Fruit fly (Drosophila melanogaster) whole organism, embryonic: ENCODE results near the gene GluClalpha.
A peak's percentile ranks its signal among the peaks of the same experiment; 100 is the strongest.

Experiments used
- ATbp ChIP-seq: fragments of 200-800 bp; sonication (Bioruptor generic); optimal IDR thresholded peaks from 2 replicates; lab custom pipeline; 2017; ENCODE audit warnings: missing biosample characterization, mild to moderate bottlenecking, missing genetic modification characterization, missing genetic modification reagents
- Blimp-1 ChIP-seq: fragments of 200-800 bp; sonication (Bioruptor generic); optimal IDR thresholded peaks from 3 replicates; lab custom pipeline; 2018; ENCODE audit warnings: missing biosample characterization, missing genetic modification characterization, mild to moderate bottlenecking, moderate library complexity, missing genetic modification reagents
- CG10267 ChIP-seq: fragments of 200-800 bp; sonication (Bioruptor generic); optimal IDR thresholded peaks from 2 replicates; lab custom pipeline; 2018; ENCODE audit warnings: missing biosample characterization, mild to moderate bottlenecking, missing genetic modification characterization, moderate library complexity
- CG10462 ChIP-seq: fragments of 200-800 bp; sonication (Bioruptor generic); optimal IDR thresholded peaks from 2 replicates; lab custom pipeline; 2016; ENCODE audit warnings: missing biosample characterization, missing genetic modification characterization
- CG11504 ChIP-seq: fragments of 200-800 bp; sonication (Bioruptor generic); optimal IDR thresholded peaks from 3 replicates; lab custom pipeline; 2019; ENCODE audit warnings: missing biosample characterization, mild to moderate bottlenecking, missing genetic modification characterization, moderate library complexity
- CG12155 ChIP-seq: fragments of 200-800 bp; sonication (Bioruptor generic); optimal IDR thresholded peaks from 3 replicates; lab custom pipeline; 2016; ENCODE audit warnings: missing biosample characterization, missing genetic modification characterization
- CG12391 ChIP-seq: fragments of 200-800 bp; sonication (Bioruptor generic); optimal IDR thresholded peaks from 3 replicates; lab custom pipeline; 2018; ENCODE audit warnings: missing biosample characterization, mild to moderate bottlenecking, missing genetic modification characterization, moderate library complexity
- CG14710 ChIP-seq: fragments of 200-800 bp; sonication (Bioruptor generic); optimal IDR thresholded peaks from 3 replicates; lab custom pipeline; 2019; ENCODE audit warnings: missing biosample characterization, mild to moderate bottlenecking, missing genetic modification characterization, moderate library complexity
- CG1602 ChIP-seq: fragments of 200-800 bp; sonication (Bioruptor generic); optimal IDR thresholded peaks from 3 replicates; lab custom pipeline; 2016; ENCODE audit warnings: missing biosample characterization, missing genetic modification characterization
- CG1603 ChIP-seq: fragments of 200-800 bp; sonication (Bioruptor generic); optimal IDR thresholded peaks from 2 replicates; lab custom pipeline; 2019; ENCODE audit warnings: missing biosample characterization, mild to moderate bottlenecking, missing genetic modification characterization, moderate library complexity
- CG16779 ChIP-seq: fragments of 200-800 bp; sonication (Bioruptor generic); IDR thresholded peaks from 2 replicates; pipeline ENCODE4 v1.3.6; 2022; ENCODE audit warnings: missing biosample characterization, missing genetic modification characterization
- CG17186 ChIP-seq: fragments of 200-800 bp; sonication (Bioruptor generic); optimal IDR thresholded peaks from 3 replicates; lab custom pipeline; 2017; ENCODE audit warnings: missing biosample characterization, missing genetic modification reagents, missing genetic modification characterization
- CG17829 ChIP-seq: fragments of 200-800 bp; optimal IDR thresholded peaks from 2 replicates; lab custom pipeline; 2019; ENCODE audit warnings: missing biosample characterization, mild to moderate bottlenecking, missing genetic modification characterization, moderate library complexity
- CG2129 ChIP-seq: fragments of 200-800 bp; sonication (Bioruptor generic); IDR thresholded peaks from 2 replicates; pipeline ENCODE4 v1.3.6; 2022; ENCODE audit warnings: missing biosample characterization, missing genetic modification characterization; ENCODE audit not compliant: partially characterized antibody
- CG2202 ChIP-seq: fragments of 200-800 bp; sonication (Bioruptor generic); optimal IDR thresholded peaks from 2 replicates; lab custom pipeline; 2018; ENCODE audit warnings: missing biosample characterization, mild to moderate bottlenecking, missing genetic modification characterization
- CG3163 ChIP-seq: fragments of 200-800 bp; sonication (Bioruptor generic); optimal IDR thresholded peaks from 3 replicates; lab custom pipeline; 2016; ENCODE audit warnings: missing biosample characterization, missing genetic modification characterization
- CG4707 ChIP-seq: fragments of 200-800 bp; sonication (Bioruptor generic); optimal IDR thresholded peaks from 2 replicates; lab custom pipeline; 2018; ENCODE audit warnings: missing biosample characterization, mild to moderate bottlenecking, missing genetic modification characterization, moderate library complexity
- CG4820 ChIP-seq: fragments of 200-800 bp; sonication (Bioruptor generic); optimal IDR thresholded peaks from 3 replicates; lab custom pipeline; 2016; ENCODE audit warnings: missing biosample characterization, missing genetic modification characterization
- CG5245 ChIP-seq: fragments of 200-800 bp; sonication (Bioruptor generic); optimal IDR thresholded peaks from 3 replicates; lab custom pipeline; 2016; ENCODE audit warnings: missing biosample characterization, missing genetic modification characterization
- CG8359 ChIP-seq: fragments of 200-800 bp; sonication (Bioruptor generic); optimal IDR thresholded peaks from 2 replicates; lab custom pipeline; 2017; ENCODE audit warnings: missing biosample characterization, mild to moderate bottlenecking, missing genetic modification characterization, borderline replicate concordance
- CG8388 ChIP-seq: fragments of 200-800 bp; sonication (Bioruptor generic); optimal IDR thresholded peaks from 2 replicates; lab custom pipeline; 2019; ENCODE audit warnings: missing biosample characterization, mild to moderate bottlenecking, missing genetic modification characterization, moderate library complexity
- D19A ChIP-seq: fragments of 200-800 bp; optimal IDR thresholded peaks from 3 replicates; lab custom pipeline; 2019; ENCODE audit warnings: missing biosample characterization, mild to moderate bottlenecking, missing genetic modification characterization, moderate library complexity
- Dip2 ChIP-seq: fragments of 200-800 bp; sonication (Bioruptor generic); IDR thresholded peaks from 2 replicates; pipeline ENCODE4 v1.3.6; 2022; ENCODE audit warnings: missing biosample characterization, missing genetic modification characterization
- ERR ChIP-seq: fragments of 200-800 bp; sonication (Bioruptor generic); optimal IDR thresholded peaks from 2 replicates; lab custom pipeline; 2016; ENCODE audit warnings: missing biosample characterization, missing genetic modification characterization
- Ets65A ChIP-seq: fragments of 200-800 bp; sonication (Bioruptor generic); peaks from one replicate; lab custom pipeline; 2016; ENCODE audit warnings: missing biosample characterization, missing genetic modification characterization
- Jarid2 ChIP-seq: fragments of 200-800 bp; sonication (Bioruptor generic); optimal IDR thresholded peaks from 3 replicates; lab custom pipeline; 2017; ENCODE audit warnings: mild to moderate bottlenecking, missing biosample characterization, missing genetic modification reagents, missing genetic modification characterization
- Med ChIP-seq: fragments of 200-800 bp; sonication (Bioruptor generic); peaks from one replicate; lab custom pipeline; 2016; ENCODE audit warnings: missing biosample characterization, missing genetic modification characterization, mild to moderate bottlenecking, inconsistent platforms, moderate library complexity
- Sry-δ ChIP-seq: fragments of 200-800 bp; sonication (Bioruptor generic); optimal IDR thresholded peaks from 2 replicates; lab custom pipeline; 2016; ENCODE audit warnings: missing biosample characterization, missing genetic modification characterization
- Xrp1 ChIP-seq: fragments of 200-800 bp; sonication (Bioruptor generic); IDR thresholded peaks from 2 replicates; pipeline ENCODE4 v1.3.6; 2022; ENCODE audit warnings: missing biosample characterization, missing genetic modification characterization
- bcd ChIP-seq: fragments of 200-800 bp; sonication (Bioruptor generic); optimal IDR thresholded peaks from 2 replicates; lab custom pipeline; 2017; ENCODE audit warnings: missing biosample characterization, mild to moderate bottlenecking, missing genetic modification characterization
- bsh ChIP-seq, 2 experiments: fragments of 200-800 bp; sonication (Bioruptor generic); optimal IDR thresholded peaks; 2 replicates each; lab custom pipeline; 2017 to 2018; ENCODE audit warnings: mild to moderate bottlenecking in 2 of 2, missing biosample characterization in 2 of 2, missing genetic modification characterization in 2 of 2, moderate library complexity in 1 of 2
- da ChIP-seq: fragments of 200-800 bp; sonication (Bioruptor generic); optimal IDR thresholded peaks from 2 replicates; lab custom pipeline; 2016; ENCODE audit warnings: missing biosample characterization, missing genetic modification characterization
- gem ChIP-seq: fragments of 200-800 bp; sonication (Bioruptor generic); optimal IDR thresholded peaks from 2 replicates; lab custom pipeline; 2019; ENCODE audit warnings: missing biosample characterization, mild to moderate bottlenecking, missing genetic modification characterization, moderate library complexity
- ken ChIP-seq: fragments of 200-800 bp; sonication (Bioruptor generic); IDR thresholded peaks from 3 replicates; pipeline ENCODE4 v1.3.6; 2022; ENCODE audit warnings: missing biosample characterization, missing genetic modification characterization
- lola ChIP-seq, 3 experiments: fragments of >200 bp in 2 of 3; fragments of 200-800 bp in 1 of 3; sonication (Bioruptor generic) in 1 of 3; optimal IDR thresholded peaks; 2 replicates each; lab custom pipeline; 2017 to 2019; ENCODE audit warnings: missing biosample characterization in 3 of 3, missing genetic modification characterization in 3 of 3, mild to moderate bottlenecking in 1 of 3, moderate library complexity in 1 of 3
- pan ChIP-seq, 4 experiments: fragments of >200 bp in 3 of 4; fragments of 200-800 bp in 1 of 4; sonication (Bioruptor generic) in 1 of 4; optimal IDR thresholded peaks in 3 of 4; IDR thresholded peaks in 1 of 4; 2 replicates each; pipeline versions ENCODE4 v1.3.6 to Lab custom; 2017 to 2022; ENCODE audit warnings: missing biosample characterization in 2 of 4, missing genetic modification characterization in 2 of 4, mixed read lengths in 1 of 4
- row ChIP-seq: fragments of 200-800 bp; sonication (Bioruptor generic); IDR thresholded peaks from 3 replicates; pipeline ENCODE4 v1.3.6; 2022; ENCODE audit warnings: missing biosample characterization, missing genetic modification characterization
- sens ChIP-seq: fragments of 200-800 bp; sonication (Bioruptor generic); peaks from one replicate; lab custom pipeline; 2016; ENCODE audit warnings: missing biosample characterization, missing genetic modification characterization
- slp2 ChIP-seq: fragments of 200-800 bp; sonication (Bioruptor generic); optimal IDR thresholded peaks from 2 replicates; lab custom pipeline; 2016; ENCODE audit warnings: missing biosample characterization, missing genetic modification characterization
- usp ChIP-seq: fragments of >200 bp; optimal IDR thresholded peaks from 2 replicates; lab custom pipeline; 2017; ENCODE audit warnings: missing biosample characterization, missing genetic modification characterization
- vnd ChIP-seq: fragments of 200-800 bp; sonication (Bioruptor generic); IDR thresholded peaks from 3 replicates; pipeline ENCODE4 v1.3.6; 2022; ENCODE audit warnings: missing biosample characterization, missing genetic modification characterization; ENCODE audit not compliant: partially characterized antibody
- vvl ChIP-seq: fragments of 200-800 bp; sonication (Bioruptor generic); IDR thresholded peaks from 2 replicates; pipeline ENCODE4 v1.3.6; 2022; ENCODE audit warnings: missing biosample characterization, missing genetic modification characterization
- wor ChIP-seq: fragments of 200-800 bp; sonication (Bioruptor generic); IDR thresholded peaks from 2 replicates; pipeline ENCODE4 v1.3.6; 2022; ENCODE audit warnings: missing biosample characterization, missing genetic modification characterization
- zfh2 ChIP-seq: fragments of 200-800 bp; sonication (Bioruptor generic); optimal IDR thresholded peaks from 2 replicates; lab custom pipeline; 2016; ENCODE audit warnings: missing biosample characterization, missing genetic modification characterization

GluClalpha gene

dm6 chr3R:19812472-19812871, 82.0 kb downstream of the GluClalpha start:
- peak; percentile 78 for TF ChIP-seq Ets65A (GFP tag; lab: Kevin White, UChicago)
- no peak for TF ChIP-seq vnd (GFP tag; lab: Robert Waterston, UW)
- TF ChIP-seq, all 482 proteins: peak for 1

dm6 chr3R:19813217-19813616, 82.7 kb downstream of the GluClalpha start:
- TF ChIP-seq CG8388 (GFP tag; lab: Kevin White, UChicago) (no peak), usp (GFP tag; lab: Kevin White, UChicago) (no peak), pan (optimal IDR thresholded peaks at IDR 0.05; lab: Kevin White, UChicago) (no peak), pan (GFP tag; optimal IDR thresholded peaks at IDR 0.05 in 1 of 2, IDR thresholded peaks at IDR 0.05 in 1 of 2) (no peak)
- TF ChIP-seq, all 482 proteins: peak for 0

- TF ChIP-seq CG2129 (GFP tag; lab: Robert Waterston, UW) (no peak), CG16779 (GFP tag; lab: Robert Waterston, UW) (no peak), CG8388 (GFP tag; lab: Kevin White, UChicago) (peak; percentile 34), CG8359 (peak; percentile 96), wor (GFP tag; lab: Robert Waterston, UW) (no peak), CG3163 (no peak), zfh2 (GFP tag; lab: Kevin White, UChicago) (no peak)
These were observed 86.2 kb downstream of the GluClalpha start for dm6 chr3R:19816758-19817157.

- TF ChIP-seq ken (GFP tag; lab: Robert Waterston, UW): no peak
- TF ChIP-seq row (GFP tag; lab: Robert Waterston, UW): peak; percentile 41; the same call in 1 of the 3 replicates
- peak; percentile 49 for TF ChIP-seq Med
- TF ChIP-seq CG4707 (GFP tag; lab: Kevin White, UChicago): no peak
- TF ChIP-seq bcd (GFP tag; lab: Kevin White, UChicago): peak; percentile 1
- TF ChIP-seq CG1603: peak; percentile 12
- no peak for TF ChIP-seq CG10462 (GFP tag; lab: Kevin White, UChicago)
- TF ChIP-seq Blimp-1 (GFP tag; lab: Kevin White, UChicago): peak; percentile 47
- TF ChIP-seq gem (tag; lab: Kevin White, UChicago): peak; percentile 42
- peak in 1 of 3 experiments; percentile 20 for TF ChIP-seq lola (GFP tag; optimal IDR thresholded peaks at IDR 0.05; lab: Kevin White, UChicago)
- peak; percentile 4 for TF ChIP-seq CG4820
- TF ChIP-seq Sry-δ (GFP tag; lab: Kevin White, UChicago): no peak
- peak; percentile 7 for TF ChIP-seq CG5245 (GFP tag; lab: Kevin White, UChicago)
- TF ChIP-seq CG17829 (tag; lab: Kevin White, UChicago): peak; percentile 14
- peak; percentile 6 for TF ChIP-seq CG8388 (GFP tag; lab: Kevin White, UChicago)
- no peak for TF ChIP-seq vvl (GFP tag; lab: Robert Waterston, UW)
- TF ChIP-seq CG1602 (GFP tag; lab: Kevin White, UChicago): no peak
- TF ChIP-seq CG2202 (tag; lab: Kevin White, UChicago): peak; percentile 29
- peak; percentile 1 for TF ChIP-seq D19A (tag; lab: Kevin White, UChicago)
- TF ChIP-seq da (GFP tag; lab: Kevin White, UChicago): no peak
- TF ChIP-seq CG12391 (tag; lab: Kevin White, UChicago): peak; percentile 22
- TF ChIP-seq sens (GFP tag; lab: Kevin White, UChicago): peak; percentile 48
- TF ChIP-seq CG11504 (tag; lab: Kevin White, UChicago): peak; percentile 34
- TF ChIP-seq ATbp (GFP tag; lab: Kevin White, UChicago): peak; percentile 26
- TF ChIP-seq Dip2 (GFP tag; lab: Robert Waterston, UW): no peak
- TF ChIP-seq CG14710: peak; percentile 23
- no peak for TF ChIP-seq zfh2 (GFP tag; lab: Kevin White, UChicago)
- no peak for TF ChIP-seq ERR (GFP tag; lab: Kevin White, UChicago)
- TF ChIP-seq Xrp1 (GFP tag; lab: Robert Waterston, UW): peak; percentile 52; the same call in 1 of the 2 replicates
- no peak for TF ChIP-seq Jarid2
- TF ChIP-seq CG12155 (GFP tag; lab: Kevin White, UChicago): no peak
- no peak for TF ChIP-seq CG17186 (GFP tag; lab: Kevin White, UChicago)
- no peak for TF ChIP-seq slp2
- peak in 1 of 2 experiments; percentile 44 for TF ChIP-seq bsh (GFP tag; optimal IDR thresholded peaks at IDR 0.05; lab: Kevin White, UChicago)
- TF ChIP-seq CG10267 (tag; lab: Kevin White, UChicago): peak; percentile 11
These were observed 90.5 kb downstream of the GluClalpha start for dm6 chr3R:19820994-19821393.
